Fruit fly (Drosophila melanogaster) whole organism, embryonic: ENCODE measurements around the gene Tmc.

Source experiments
- Bgb ChIP-seq: fragments of 200-800 bp; sonication (Bioruptor generic); IDR thresholded peaks from 2 replicates; pipeline ENCODE4 v1.3.6; 2022; ENCODE audit warnings: missing biosample characterization, missing genetic modification characterization; ENCODE audit not compliant: partially characterized antibody
- CG16813 ChIP-seq: fragments of 200-800 bp; sonication (Bioruptor generic); IDR thresholded peaks from 3 replicates; pipeline ENCODE4 v1.3.6; 2022; ENCODE audit warnings: missing biosample characterization, missing genetic modification characterization; ENCODE audit not compliant: partially characterized antibody
- CG31365 ChIP-seq: fragments of 200-800 bp; sonication (Bioruptor generic); optimal IDR thresholded peaks from 2 replicates; lab custom pipeline; 2018; ENCODE audit warnings: missing biosample characterization, mild to moderate bottlenecking, missing genetic modification characterization
- Dad ChIP-seq: fragments of 200-800 bp; sonication (Bioruptor generic); optimal IDR thresholded peaks from 3 replicates; lab custom pipeline; 2016; ENCODE audit warnings: missing biosample characterization, missing genetic modification characterization
- Dref ChIP-seq: fragments of 200-800 bp; sonication (Bioruptor generic); IDR thresholded peaks from 2 replicates; pipeline ENCODE4 v1.3.6; 2022; ENCODE audit warnings: missing biosample characterization, missing genetic modification characterization
- Lpt ChIP-seq: fragments of >200 bp; optimal IDR thresholded peaks from 2 replicates; lab custom pipeline; 2018; ENCODE audit warnings: missing biosample characterization, missing genetic modification characterization
- Myb ChIP-seq: fragments of 200-800 bp; sonication (Bioruptor generic); optimal IDR thresholded peaks from 2 replicates; lab custom pipeline; 2016; ENCODE audit warnings: missing biosample characterization, missing genetic modification characterization
- insv ChIP-seq, 2 experiments: fragments of 200-800 bp; sonication (Bioruptor generic); optimal IDR thresholded peaks; 3 replicates each; lab custom pipeline; 2016 to 2018; ENCODE audit warnings: missing biosample characterization in 2 of 2, missing genetic modification characterization in 2 of 2
- lilli ChIP-seq: fragments of 200-800 bp; sonication (Bioruptor generic); optimal IDR thresholded peaks from 3 replicates; lab custom pipeline; 2016; ENCODE audit warnings: missing biosample characterization, missing genetic modification characterization
- prd ChIP-seq, 3 experiments: fragments of >200 bp in 2 of 3; fragments of 200-800 bp in 1 of 3; sonication (Bioruptor generic) in 1 of 3; optimal IDR thresholded peaks in 2 of 3; IDR thresholded peaks in 1 of 3; 2 replicates in 2 of 3; 3 replicates in 1 of 3; pipeline versions ENCODE4 v1.3.6 to Lab custom; 2017 to 2022; ENCODE audit warnings: missing biosample characterization in 1 of 3, missing genetic modification characterization in 1 of 3

dm6 chr3L:9548800-9549199 is 48.8 kb upstream of the Tmc start:
- TF ChIP-seq lilli (GFP tag; lab: Kevin White, UChicago) (no peak), CG16813 (no peak), Dad (GFP tag; lab: Kevin White, UChicago) (no peak), Dref (GFP tag; lab: Robert Waterston, UW) (no peak), Bgb (GFP tag; lab: Robert Waterston, UW) (no peak), prd (optimal IDR thresholded peaks at IDR 0.05; lab: Kevin White, UChicago) (no peak), prd (GFP tag; IDR thresholded peaks at IDR 0.05; lab: Robert Waterston, UW) (no peak), insv (GFP tag; optimal IDR thresholded peaks at IDR 0.05; lab: Kevin White, UChicago) (no peak), Myb (GFP tag; lab: Kevin White, UChicago) (no peak), Lpt (GFP tag; lab: Kevin White, UChicago) (no peak), CG31365 (tag; lab: Kevin White, UChicago) (no peak)
